Fruit fly (Drosophila melanogaster) whole organism, embryonic: ENCODE data around the gene CG34148.

Source experiments
- Atf6 ChIP-seq: fragments of 200-800 bp; sonication (Bioruptor generic); IDR thresholded peaks from 2 replicates; pipeline ENCODE4 v1.3.6; 2022; ENCODE audit warnings: missing biosample characterization, missing genetic modification characterization
- B-H1 ChIP-seq: fragments of 200-800 bp; sonication (Bioruptor generic); IDR thresholded peaks from 3 replicates; pipeline ENCODE4 v1.3.6; 2022; ENCODE audit warnings: missing biosample characterization, missing genetic modification characterization
- Blimp-1 ChIP-seq: fragments of 200-800 bp; sonication (Bioruptor generic); optimal IDR thresholded peaks from 3 replicates; lab custom pipeline; 2018; ENCODE audit warnings: missing biosample characterization, missing genetic modification characterization, mild to moderate bottlenecking, moderate library complexity, missing genetic modification reagents
- Bteb2 ChIP-seq: fragments of 200-800 bp; sonication (Bioruptor generic); optimal IDR thresholded peaks from 2 replicates; lab custom pipeline; 2016; ENCODE audit warnings: missing biosample characterization, missing genetic modification characterization
- CG10321 ChIP-seq: fragments of 200-800 bp; sonication (Bioruptor generic); IDR thresholded peaks from 2 replicates; pipeline ENCODE4 v1.3.6; 2022; ENCODE audit warnings: missing biosample characterization, missing genetic modification characterization
- CG10366 ChIP-seq: fragments of 200-800 bp; sonication (Bioruptor generic); IDR thresholded peaks from 2 replicates; pipeline ENCODE4 v1.3.6; 2022; ENCODE audit warnings: missing biosample characterization, missing genetic modification characterization
- CG10979 ChIP-seq: fragments of 200-800 bp; sonication (Bioruptor generic); optimal IDR thresholded peaks from 2 replicates; lab custom pipeline; 2018; ENCODE audit warnings: missing biosample characterization, mild to moderate bottlenecking, missing genetic modification characterization, moderate library complexity
- CG11085 ChIP-seq: fragments of 200-800 bp; sonication (Bioruptor generic); IDR thresholded peaks from 2 replicates; pipeline ENCODE4 v1.3.6; 2022; ENCODE audit warnings: missing biosample characterization, missing genetic modification characterization
- CG11695 ChIP-seq: fragments of 200-800 bp; sonication (Bioruptor generic); IDR thresholded peaks from 3 replicates; pipeline ENCODE4 v1.3.6; 2022; ENCODE audit warnings: missing biosample characterization, missing genetic modification characterization
- CG12391 ChIP-seq: fragments of 200-800 bp; sonication (Bioruptor generic); optimal IDR thresholded peaks from 3 replicates; lab custom pipeline; 2018; ENCODE audit warnings: missing biosample characterization, mild to moderate bottlenecking, missing genetic modification characterization, moderate library complexity
- CG13287 ChIP-seq: fragments of 200-800 bp; sonication (Bioruptor generic); IDR thresholded peaks from 2 replicates; pipeline ENCODE4 v1.3.6; 2022; ENCODE audit warnings: missing biosample characterization, missing genetic modification characterization; ENCODE audit not compliant: partially characterized antibody
- CG13424 ChIP-seq: fragments of 200-800 bp; sonication (Bioruptor generic); optimal IDR thresholded peaks from 2 replicates; lab custom pipeline; 2019; ENCODE audit warnings: missing biosample characterization, mild to moderate bottlenecking, missing genetic modification characterization, moderate library complexity
- CG13775 ChIP-seq: fragments of 200-800 bp; sonication (Bioruptor generic); optimal IDR thresholded peaks from 3 replicates; lab custom pipeline; 2017; ENCODE audit warnings: missing biosample characterization, mild to moderate bottlenecking, missing genetic modification characterization
- CG14441 ChIP-seq: fragments of 200-800 bp; sonication (Bioruptor generic); IDR thresholded peaks from 2 replicates; pipeline ENCODE4 v1.3.6; 2022; ENCODE audit warnings: missing biosample characterization, missing genetic modification characterization
- CG15601 ChIP-seq: fragments of 200-800 bp; sonication (Bioruptor generic); optimal IDR thresholded peaks from 3 replicates; lab custom pipeline; 2019; ENCODE audit warnings: missing biosample characterization, mild to moderate bottlenecking, missing genetic modification characterization, moderate library complexity
- CG17612 ChIP-seq: fragments of 200-800 bp; sonication (Bioruptor generic); IDR thresholded peaks from 2 replicates; pipeline ENCODE4 v1.3.6; 2022; ENCODE audit warnings: missing biosample characterization, missing genetic modification characterization
- CG2712 ChIP-seq: fragments of 200-800 bp; optimal IDR thresholded peaks from 3 replicates; lab custom pipeline; 2019; ENCODE audit warnings: missing biosample characterization, mild to moderate bottlenecking, missing genetic modification characterization, moderate library complexity
- CG32772 ChIP-seq: fragments of 200-800 bp; sonication (Bioruptor generic); IDR thresholded peaks from 2 replicates; pipeline ENCODE4 v1.3.6; 2022; ENCODE audit warnings: missing biosample characterization, missing genetic modification characterization
- CG33557 ChIP-seq: fragments of 200-800 bp; sonication (Bioruptor generic); optimal IDR thresholded peaks from 2 replicates; lab custom pipeline; 2019; ENCODE audit warnings: missing biosample characterization, mild to moderate bottlenecking, missing genetic modification characterization, moderate library complexity
- CG4404 ChIP-seq: fragments of 200-800 bp; sonication (Bioruptor generic); IDR thresholded peaks from 2 replicates; pipeline ENCODE4 v1.3.6; 2022; ENCODE audit warnings: missing biosample characterization, missing genetic modification characterization
- CG4707 ChIP-seq: fragments of 200-800 bp; sonication (Bioruptor generic); optimal IDR thresholded peaks from 2 replicates; lab custom pipeline; 2018; ENCODE audit warnings: missing biosample characterization, mild to moderate bottlenecking, missing genetic modification characterization, moderate library complexity
- CG6272 ChIP-seq: fragments of 200-800 bp; sonication (Bioruptor generic); IDR thresholded peaks from 2 replicates; pipeline ENCODE4 v1.3.6; 2022; ENCODE audit warnings: missing biosample characterization, missing genetic modification characterization
- CG8388 ChIP-seq: fragments of 200-800 bp; sonication (Bioruptor generic); optimal IDR thresholded peaks from 2 replicates; lab custom pipeline; 2019; ENCODE audit warnings: missing biosample characterization, mild to moderate bottlenecking, missing genetic modification characterization, moderate library complexity
- CG9609 ChIP-seq: fragments of 200-800 bp; sonication (Bioruptor generic); optimal IDR thresholded peaks from 3 replicates; lab custom pipeline; 2016; ENCODE audit warnings: missing biosample characterization, missing genetic modification characterization
- CG9817 ChIP-seq: fragments of 200-800 bp; sonication (Bioruptor generic); optimal IDR thresholded peaks from 2 replicates; lab custom pipeline; 2018; ENCODE audit warnings: missing biosample characterization, mild to moderate bottlenecking, missing genetic modification characterization, moderate library complexity
- Chrac-16 ChIP-seq: fragments of 200-800 bp; sonication (Bioruptor generic); optimal IDR thresholded peaks from 3 replicates; lab custom pipeline; 2016; ENCODE audit warnings: missing biosample characterization, missing genetic modification characterization
- Ets65A ChIP-seq: fragments of 200-800 bp; sonication (Bioruptor generic); peaks from one replicate; lab custom pipeline; 2016; ENCODE audit warnings: missing biosample characterization, missing genetic modification characterization
- Fer1 ChIP-seq: fragments of 200-800 bp; sonication (Bioruptor generic); optimal IDR thresholded peaks from 2 replicates; lab custom pipeline; 2017; ENCODE audit warnings: missing biosample characterization, mild to moderate bottlenecking, missing genetic modification characterization
- Gug ChIP-seq: fragments of 200-800 bp; sonication (Bioruptor generic); IDR thresholded peaks from 4 replicates; pipeline ENCODE4 v1.3.6; 2022; ENCODE audit warnings: missing biosample characterization, missing genetic modification characterization
- HHEX ChIP-seq: fragments of 200-800 bp; sonication (Bioruptor generic); optimal IDR thresholded peaks from 3 replicates; lab custom pipeline; 2017; ENCODE audit warnings: missing biosample characterization, mild to moderate bottlenecking, missing genetic modification characterization, missing genetic modification reagents
- Hr39 ChIP-seq: fragments of >200 bp; optimal IDR thresholded peaks from 2 replicates; lab custom pipeline; 2017
- Rfx ChIP-seq: fragments of 200-800 bp; sonication (Bioruptor generic); IDR thresholded peaks from 2 replicates; pipeline ENCODE4 v1.3.6; 2022; ENCODE audit warnings: missing biosample characterization, missing genetic modification characterization
- Ssrp ChIP-seq: fragments of 200-800 bp; sonication (Bioruptor generic); optimal IDR thresholded peaks from 2 replicates; lab custom pipeline; 2018; ENCODE audit warnings: missing biosample characterization, mild to moderate bottlenecking, missing genetic modification characterization, moderate library complexity
- Xrp1 ChIP-seq: fragments of 200-800 bp; sonication (Bioruptor generic); IDR thresholded peaks from 2 replicates; pipeline ENCODE4 v1.3.6; 2022; ENCODE audit warnings: missing biosample characterization, missing genetic modification characterization
- ara ChIP-seq: fragments of 200-800 bp; sonication (Bioruptor generic); IDR thresholded peaks from 2 replicates; pipeline ENCODE4 v1.3.6; 2022; ENCODE audit warnings: missing biosample characterization, missing genetic modification characterization
- az2 ChIP-seq: fragments of 200-800 bp; sonication (Bioruptor generic); optimal IDR thresholded peaks from 3 replicates; lab custom pipeline; 2016; ENCODE audit warnings: missing biosample characterization, missing genetic modification characterization
- bigmax ChIP-seq: fragments of 200-800 bp; sonication (Bioruptor generic); optimal IDR thresholded peaks from 2 replicates; lab custom pipeline; 2018; ENCODE audit warnings: missing biosample characterization, mild to moderate bottlenecking, missing genetic modification characterization
- chinmo ChIP-seq: fragments of 200-800 bp; sonication (Bioruptor generic); IDR thresholded peaks from 4 replicates; pipeline ENCODE4 v1.3.6; 2022; ENCODE audit warnings: missing biosample characterization, missing genetic modification characterization; ENCODE audit not compliant: partially characterized antibody
- crp ChIP-seq, 2 experiments: fragments of 200-800 bp; sonication (Bioruptor generic); optimal IDR thresholded peaks; 2 replicates in 1 of 2; 3 replicates in 1 of 2; lab custom pipeline; 2017; ENCODE audit warnings: missing biosample characterization in 2 of 2, missing genetic modification characterization in 2 of 2, mild to moderate bottlenecking in 1 of 2, moderate library complexity in 1 of 2
- dysf ChIP-seq: fragments of 200-800 bp; sonication (Bioruptor generic); IDR thresholded peaks from 3 replicates; pipeline ENCODE4 v1.3.6; 2022; ENCODE audit warnings: missing biosample characterization, missing genetic modification characterization
- grau ChIP-seq: fragments of 200-800 bp; optimal IDR thresholded peaks from 3 replicates; lab custom pipeline; 2019; ENCODE audit warnings: missing biosample characterization, mild to moderate bottlenecking, missing genetic modification characterization, moderate library complexity
- h ChIP-seq: fragments of >200 bp; optimal IDR thresholded peaks from 2 replicates; lab custom pipeline; 2017
- ind ChIP-seq: fragments of 200-800 bp; sonication (Bioruptor generic); optimal IDR thresholded peaks from 3 replicates; lab custom pipeline; 2016; ENCODE audit warnings: missing biosample characterization, missing genetic modification characterization
- maf-S ChIP-seq: fragments of 200-800 bp; sonication (Bioruptor generic); optimal IDR thresholded peaks from 2 replicates; lab custom pipeline; 2016; ENCODE audit warnings: missing biosample characterization, missing genetic modification characterization
- otp ChIP-seq: fragments of 200-800 bp; sonication (Bioruptor generic); IDR thresholded peaks from 3 replicates; pipeline ENCODE4, ENCODE4 v1.3.6; 2022; ENCODE audit warnings: missing biosample characterization, missing genetic modification characterization
- pho ChIP-seq: fragments of 200-800 bp; sonication (Bioruptor generic); optimal IDR thresholded peaks from 2 replicates; lab custom pipeline; 2016; ENCODE audit warnings: missing biosample characterization, missing genetic modification characterization
- ranshi ChIP-seq: fragments of 200-800 bp; sonication (Bioruptor generic); IDR thresholded peaks from 2 replicates; pipeline ENCODE4 v1.3.6; 2022; ENCODE audit warnings: missing biosample characterization, missing genetic modification characterization
- scrt ChIP-seq: fragments of 200-800 bp; sonication (Bioruptor generic); optimal IDR thresholded peaks from 2 replicates; lab custom pipeline; 2018; ENCODE audit warnings: missing biosample characterization, mild to moderate bottlenecking, missing genetic modification characterization, moderate library complexity
- slbo ChIP-seq: fragments of 200-800 bp; sonication (Bioruptor generic); IDR thresholded peaks from 2 replicates; pipeline ENCODE4 v1.3.6; 2022; ENCODE audit warnings: missing biosample characterization, missing genetic modification characterization
- stc ChIP-seq: fragments of 200-800 bp; sonication (Bioruptor generic); IDR thresholded peaks from 2 replicates; pipeline ENCODE4 v1.3.6; 2022; ENCODE audit warnings: missing biosample characterization, missing genetic modification characterization
- tin ChIP-seq: fragments of 200-800 bp; sonication (Bioruptor generic); optimal IDR thresholded peaks from 3 replicates; lab custom pipeline; 2016; ENCODE audit warnings: missing biosample characterization, missing genetic modification characterization
- vvl ChIP-seq: fragments of 200-800 bp; sonication (Bioruptor generic); IDR thresholded peaks from 2 replicates; pipeline ENCODE4 v1.3.6; 2022; ENCODE audit warnings: missing biosample characterization, missing genetic modification characterization

The CG34148 gene

dm6 chr3R:21887588-21888007 is 9.1 kb upstream of the CG34148 start (continued):
- no peak for TF ChIP-seq Fer1 (GFP tag; lab: Kevin White, UChicago)
- peak; percentile 39 for TF ChIP-seq Blimp-1 (GFP tag; lab: Kevin White, UChicago)
- peak; percentile 51 for TF ChIP-seq ind
- peak; percentile 12 for TF ChIP-seq tin (GFP tag; lab: Kevin White, UChicago)
- TF ChIP-seq Chrac-16, result peak; percentile 18
- peak; percentile 65 for TF ChIP-seq dysf (GFP tag; lab: Robert Waterston, UW)
- TF ChIP-seq h, result no peak
- 0 out of 2 replicates have a peak, but pooled peaks have one; percentile 19 for TF ChIP-seq CG11085 (GFP tag; lab: Robert Waterston, UW)
- TF ChIP-seq CG2712, result peak; percentile 71
- TF ChIP-seq CG6272 (GFP tag; lab: Robert Waterston, UW), result peak; percentile 23; the same call in 1 of the 2 replicates
- peak; percentile 10 for TF ChIP-seq CG13775
- peak; percentile 15 for TF ChIP-seq Ssrp
- 0 out of 2 replicates have a peak, but pooled peaks have one; percentile 42 for TF ChIP-seq Xrp1 (GFP tag; lab: Robert Waterston, UW)
- peak; percentile 19; the same call in 1 of the 2 replicates for TF ChIP-seq CG10366 (GFP tag; lab: Robert Waterston, UW)
- TF ChIP-seq CG12391 (tag; lab: Kevin White, UChicago), result peak; percentile 31
- peak; percentile 32 for TF ChIP-seq CG8388
- no peak for TF ChIP-seq CG13287 (GFP tag; lab: Robert Waterston, UW)
- TF ChIP-seq pho (GFP tag; lab: Kevin White, UChicago), result no peak
- no peak for TF ChIP-seq maf-S (GFP tag; lab: Kevin White, UChicago)
- no peak for TF ChIP-seq scrt
- TF ChIP-seq ara (GFP tag; lab: Robert Waterston, UW), result peak; percentile 40
- TF ChIP-seq stc (GFP tag; lab: Robert Waterston, UW), result 0 out of 2 replicates have a peak, but pooled peaks have one; percentile 50
- no peak for TF ChIP-seq HHEX (GFP tag; lab: Kevin White, UChicago)
- TF ChIP-seq CG17612 (GFP tag; lab: Robert Waterston, UW), result no peak
- TF ChIP-seq Ets65A (GFP tag; lab: Kevin White, UChicago), result peak; percentile 57
- TF ChIP-seq CG10321 (GFP tag; lab: Robert Waterston, UW), result no peak
- TF ChIP-seq CG14441 (GFP tag; lab: Robert Waterston, UW), result peak; percentile 47
- no peak for TF ChIP-seq chinmo (GFP tag; lab: Robert Waterston, UW)
- peak; percentile 19 for TF ChIP-seq CG9817
- peak; percentile 18 for TF ChIP-seq CG13424 (tag; lab: Kevin White, UChicago)
- TF ChIP-seq crp (GFP tag; optimal IDR thresholded peaks at IDR 0.05; lab: Kevin White, UChicago), result no peak
- no peak for TF ChIP-seq Hr39
- TF ChIP-seq CG4707 (GFP tag; lab: Kevin White, UChicago), result no peak
- TF ChIP-seq Atf6, result peak; percentile 31; the same call in 1 of the 2 replicates
- TF ChIP-seq Gug (GFP tag; lab: Robert Waterston, UW), result peak; percentile 71
- no peak for TF ChIP-seq CG9609 (GFP tag; lab: Kevin White, UChicago)
- TF ChIP-seq az2 (GFP tag; lab: Kevin White, UChicago), result peak; percentile 12
- TF ChIP-seq CG11695 (GFP tag; lab: Robert Waterston, UW), result no peak
- TF ChIP-seq Rfx (GFP tag; lab: Robert Waterston, UW), result peak; percentile 45; the same call in 1 of the 2 replicates
- peak; percentile 67 for TF ChIP-seq CG32772
- peak; percentile 84 for TF ChIP-seq grau
- 0 out of 3 replicates have a peak, but pooled peaks have one; percentile 45 for TF ChIP-seq otp (GFP tag; lab: Robert Waterston, UW)
- TF ChIP-seq CG15601 (tag; lab: Kevin White, UChicago), result peak; percentile 1
- TF ChIP-seq CG33557 (GFP tag; lab: Kevin White, UChicago), result peak; percentile 13
- TF ChIP-seq slbo (GFP tag; lab: Robert Waterston, UW), result peak; percentile 55
- peak; percentile 25; the same call in 1 of the 2 replicates for TF ChIP-seq CG4404 (GFP tag; lab: Robert Waterston, UW)
- TF ChIP-seq B-H1 (GFP tag; lab: Robert Waterston, UW), result peak; percentile 29; the same call in 1 of the 3 replicates
- peak; percentile 49 for TF ChIP-seq CG10979 (tag; lab: Kevin White, UChicago)
- no peak for TF ChIP-seq Bteb2 (GFP tag; lab: Kevin White, UChicago)
- no peak for TF ChIP-seq bigmax (GFP tag; lab: Kevin White, UChicago)
- TF ChIP-seq vvl (GFP tag; lab: Robert Waterston, UW), result peak; percentile 77
- TF ChIP-seq ranshi (GFP tag; lab: Robert Waterston, UW), result peak; percentile 53
